Worm (Caenorhabditis elegans) whole organism, L4/young adult: Measurements from ENCODE around the gene epac-1.
A peak's percentile ranks its signal among the peaks of the same experiment; 100 is the strongest.

ENCODE experiments used
- W03F9.2 ChIP-seq: fragments of 150-350 bp; optimal IDR thresholded peaks from 2 replicates; lab custom pipeline; 2014; ENCODE audit warnings: missing biosample characterization, missing genetic modification characterization
- dao-5 ChIP-seq: sonication (generic microtip); optimal IDR thresholded peaks from 2 replicates; lab custom pipeline; 2016; ENCODE audit warnings: missing genotype, missing genetic modification characterization, moderate library complexity, missing compliant biosample characterization
- him-1 ChIP-seq: sonication (generic microtip); optimal IDR thresholded peaks from 2 replicates; lab custom pipeline; 2016; ENCODE audit warnings: missing genotype, missing genetic modification reagents, missing genetic modification characterization, missing compliant biosample characterization

epac-1 gene

ce11 chrIII:10181868-10182267 is 7.1 kb upstream of the epac-1 start:
- TF ChIP-seq W03F9.2 (tag; lab: Kevin White, UChicago) (no peak), dao-5 (no peak), him-1 (no peak)

- TF ChIP-seq dao-5 (no peak), W03F9.2 (tag; lab: Kevin White, UChicago) (no peak), him-1 (no peak)
Observed at ce11 chrIII:10186160-10186559, 2.9 kb upstream of the epac-1 start, which contains the start of gene unc-47. TSS of gene unc-47 (minus strand) at chrIII:10186260.

DNA sequence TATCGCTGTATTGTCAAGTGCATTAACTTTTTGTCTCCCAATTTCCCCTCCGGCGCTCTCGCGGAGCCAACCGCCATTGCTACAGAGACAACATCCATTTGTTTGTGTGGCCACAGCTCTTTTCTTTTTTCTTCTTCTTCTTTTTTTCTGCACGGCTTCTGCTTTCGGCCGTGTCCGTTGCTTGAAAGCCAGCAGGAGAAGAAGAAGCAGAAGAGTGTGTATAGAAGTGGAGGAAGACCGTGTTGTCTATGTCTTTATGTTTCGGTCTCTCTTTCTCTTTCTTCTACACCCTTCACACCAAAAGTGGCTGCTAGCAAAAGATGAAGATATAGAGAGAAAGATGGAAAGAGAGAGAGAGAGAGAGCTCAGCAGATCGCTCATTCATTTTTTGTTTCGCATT is 1.2 kb upstream of the epac-1 start:
- peak; percentile 28 for TF ChIP-seq him-1
- TF ChIP-seq dao-5: no peak
- TF ChIP-seq W03F9.2 (tag; lab: Kevin White, UChicago): no peak

DNA sequence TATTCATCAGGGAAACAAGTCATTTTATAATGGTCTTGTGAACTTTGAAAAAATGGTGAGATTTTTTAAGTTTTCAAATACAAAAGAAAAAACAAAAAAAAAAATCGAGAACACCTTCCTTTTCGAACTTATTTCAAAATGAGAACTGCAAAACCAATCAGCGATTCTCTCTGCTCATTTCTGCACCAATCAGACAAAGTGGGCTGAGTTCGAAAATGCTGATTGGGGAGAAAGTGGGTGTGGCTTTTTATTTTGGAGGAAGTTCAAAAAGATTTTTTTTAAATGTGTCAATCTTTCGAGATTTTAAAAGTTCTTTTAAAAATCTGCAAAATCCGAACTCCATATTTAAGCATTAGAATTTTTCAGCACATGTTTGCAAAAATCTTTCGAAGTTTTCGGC is 5.6 kb downstream of the epac-1 start:
- TF ChIP-seq W03F9.2 (tag; lab: Kevin White, UChicago) (no peak), dao-5 (no peak), him-1 (no peak)

DNA sequence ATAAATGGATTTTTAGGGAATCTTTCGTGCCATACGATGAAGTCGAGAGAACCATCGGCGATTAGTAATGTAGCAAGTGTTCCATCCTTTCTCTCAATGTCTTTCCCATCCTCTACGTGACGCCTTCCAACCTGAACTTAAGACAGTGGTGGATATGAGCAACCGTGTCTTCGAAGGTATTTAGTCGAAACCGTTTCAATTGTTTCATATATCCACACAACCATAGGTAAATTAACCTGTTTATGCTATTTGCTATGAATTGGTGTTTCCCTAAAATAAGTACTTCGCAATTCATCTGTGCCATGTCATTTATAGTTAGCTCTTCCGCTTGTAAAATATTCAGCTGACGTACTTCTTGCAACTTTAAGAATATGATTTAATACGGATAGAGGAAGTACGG is 6.9 kb downstream of the epac-1 start:
- TF ChIP-seq dao-5 (no peak), him-1 (no peak), W03F9.2 (tag; lab: Kevin White, UChicago) (no peak)

DNA sequence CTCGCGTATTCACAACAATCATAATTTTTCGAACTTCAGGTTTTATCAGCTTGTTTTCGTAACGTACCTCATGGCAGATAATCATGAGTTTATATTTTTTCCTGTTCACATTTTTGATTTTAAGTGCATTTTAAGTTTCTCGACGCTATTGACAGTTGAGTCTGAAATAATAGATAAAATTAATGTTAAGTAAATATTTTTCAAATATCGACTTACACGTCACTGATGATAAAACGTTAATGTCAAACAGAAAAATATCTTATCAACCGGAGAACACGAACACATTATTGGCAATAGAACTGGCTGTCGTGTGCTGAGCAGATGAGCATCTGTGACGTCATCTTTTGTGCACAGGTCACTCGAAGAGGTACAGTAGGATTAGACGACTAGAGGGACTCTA is 7.8 kb downstream of the epac-1 start:
- TF ChIP-seq dao-5 (no peak), him-1 (no peak), W03F9.2 (tag; lab: Kevin White, UChicago) (no peak)

ce11 chrIII:10197416-10197815 is 8.4 kb downstream of the epac-1 start, which contains the start of gene dod-6:
TSS of gene dod-6 (plus strand) at chrIII:10197716.
- no peak for TF ChIP-seq W03F9.2 (tag; lab: Kevin White, UChicago)
- TF ChIP-seq dao-5: no peak
- TF ChIP-seq him-1: no peak

DNA sequence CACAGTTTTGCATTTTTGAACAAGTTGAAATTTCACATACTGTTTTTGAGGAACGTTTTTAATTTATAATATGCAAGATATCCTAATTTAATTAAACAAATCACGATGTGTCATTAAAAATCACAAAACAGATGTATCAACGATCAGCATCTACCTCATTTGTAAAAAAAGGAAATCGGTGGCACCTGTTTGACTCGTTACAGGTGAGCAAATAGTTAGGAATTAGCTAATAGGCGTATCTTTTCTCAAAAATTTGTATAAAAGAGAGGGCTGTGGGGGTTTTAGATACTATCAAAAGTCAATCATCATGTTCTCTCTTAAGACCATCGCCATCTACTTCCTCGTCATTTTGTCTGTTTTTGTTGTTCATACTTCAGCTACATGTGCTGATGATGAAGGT is 10.0 kb downstream of the epac-1 start, which contains the start of gene T20G5.8:
TSS of gene T20G5.8 (plus strand) at position 301 of the 400 bp plus-strand sequence.
- TF ChIP-seq him-1 (no peak), W03F9.2 (tag; lab: Kevin White, UChicago) (no peak), dao-5 (no peak)

DNA sequence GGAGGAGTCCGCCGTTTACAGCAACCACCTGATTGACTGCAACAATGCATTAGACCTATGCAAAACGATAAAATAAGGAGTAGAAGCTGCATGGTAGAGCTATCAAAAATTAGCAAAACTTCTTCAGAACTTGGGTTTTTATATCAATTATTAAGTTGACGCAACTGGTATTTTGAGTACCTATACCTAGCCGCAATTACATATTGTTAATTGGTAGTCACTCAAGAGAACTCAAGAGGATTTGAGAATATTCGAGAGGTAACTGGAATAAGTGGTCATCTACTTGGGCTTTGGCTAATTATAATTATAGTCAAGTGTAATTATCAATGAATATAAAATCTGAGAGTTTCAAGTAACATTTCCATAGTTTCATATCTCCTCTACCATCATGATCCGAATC is 12.2 kb downstream of the epac-1 start, which contains the start of the genes T20G5.13 and T20G5.12:
TSS of gene T20G5.13 (minus strand) at position 101 of the 400 bp plus-strand sequence.
TSS of gene T20G5.12 (plus strand) at position 370 of the 400 bp plus-strand sequence.
- TF ChIP-seq W03F9.2 (tag; lab: Kevin White, UChicago) (no peak), him-1 (no peak), dao-5 (no peak)

DNA sequence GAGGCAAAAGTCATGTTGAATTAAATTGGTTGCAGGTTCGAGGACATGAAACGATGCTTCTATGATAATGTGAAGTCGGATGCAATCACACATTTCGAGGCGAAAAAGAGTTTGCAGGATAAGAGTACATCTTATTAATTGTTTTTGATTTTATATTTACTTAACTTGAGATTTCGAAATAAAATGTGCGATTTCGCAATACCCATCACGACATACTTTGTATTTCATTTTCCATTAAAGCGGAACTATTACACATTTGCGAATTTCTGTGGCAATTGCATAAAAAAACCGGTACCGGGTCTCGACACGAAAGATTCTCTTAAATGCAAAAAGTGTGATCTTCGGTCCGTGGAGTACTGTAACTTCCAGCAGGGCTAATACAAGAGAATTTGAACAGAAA is 13.4 kb downstream of the epac-1 start:
- TF ChIP-seq him-1 (no peak), dao-5 (no peak), W03F9.2 (tag; lab: Kevin White, UChicago) (no peak)

DNA sequence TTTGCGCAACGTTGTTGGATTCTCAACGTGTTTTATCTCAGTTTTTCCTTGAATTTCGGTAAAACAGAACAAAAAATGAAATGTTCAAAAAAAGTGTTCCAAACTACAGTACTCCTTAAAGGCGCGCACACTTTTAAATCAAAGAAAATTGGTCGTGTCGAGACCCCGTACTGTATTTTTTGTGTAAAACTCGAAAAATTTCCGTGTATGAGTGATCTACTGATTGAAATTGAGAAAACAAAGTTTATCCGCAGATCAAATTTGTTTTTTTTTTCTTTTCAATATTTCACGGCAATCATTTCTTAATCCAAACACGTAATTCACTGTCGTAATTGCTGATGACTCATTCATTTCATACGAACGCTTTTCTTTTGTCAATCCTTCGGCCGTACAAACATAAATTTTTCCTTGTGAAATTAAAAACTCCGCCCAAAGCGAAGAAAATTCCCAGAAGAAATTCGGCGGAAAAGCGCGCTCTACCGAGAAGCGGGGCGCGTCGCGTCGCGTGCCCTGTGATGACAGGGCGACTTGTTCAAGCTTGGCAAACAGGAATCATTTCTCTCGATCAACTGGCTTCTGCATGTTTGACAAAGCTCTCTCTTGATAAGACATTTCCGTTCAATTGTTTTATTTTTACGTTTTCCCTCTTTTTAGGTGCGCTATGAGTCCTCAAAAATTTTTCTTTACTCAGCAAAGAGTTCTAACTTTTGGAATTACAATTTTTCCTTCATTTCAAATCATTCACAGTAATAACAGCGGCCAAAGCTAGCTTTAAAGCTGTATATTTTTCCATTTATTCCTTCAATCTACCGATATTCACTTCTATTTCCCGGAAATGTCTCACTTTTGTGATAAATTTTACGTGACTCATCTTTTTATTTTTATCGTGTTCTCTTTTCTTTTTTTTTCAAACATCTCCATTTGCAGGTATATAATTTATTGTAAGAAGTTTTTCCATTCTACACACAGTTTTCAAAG is 14.2 kb downstream of the epac-1 start, which contains the start of gene chc-1:
TSS of gene chc-1 (plus strand) at position 928 of the 978 bp plus-strand sequence.
- TF ChIP-seq W03F9.2 (tag; lab: Kevin White, UChicago) (no peak), dao-5 (no peak), him-1 (no peak)

DNA sequence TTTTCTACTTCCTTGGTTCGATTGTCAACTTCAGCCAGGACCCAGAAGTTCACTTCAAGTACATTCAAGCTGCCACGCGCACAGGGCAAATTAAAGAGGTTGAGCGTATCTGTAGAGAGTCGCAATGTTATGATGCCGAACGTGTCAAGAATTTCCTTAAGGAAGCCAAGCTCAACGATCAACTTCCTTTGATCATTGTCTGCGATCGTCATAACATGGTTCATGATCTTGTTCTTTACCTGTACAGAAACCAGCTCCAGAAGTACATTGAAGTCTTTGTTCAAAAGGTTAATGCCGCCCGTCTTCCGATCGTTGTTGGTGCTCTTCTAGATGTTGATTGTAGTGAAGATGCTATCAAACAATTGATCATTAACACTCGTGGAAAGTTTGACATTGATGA is 17.3 kb downstream of the epac-1 start:
- TF ChIP-seq him-1 (no peak), W03F9.2 (tag; lab: Kevin White, UChicago) (no peak), dao-5 (no peak)

DNA sequence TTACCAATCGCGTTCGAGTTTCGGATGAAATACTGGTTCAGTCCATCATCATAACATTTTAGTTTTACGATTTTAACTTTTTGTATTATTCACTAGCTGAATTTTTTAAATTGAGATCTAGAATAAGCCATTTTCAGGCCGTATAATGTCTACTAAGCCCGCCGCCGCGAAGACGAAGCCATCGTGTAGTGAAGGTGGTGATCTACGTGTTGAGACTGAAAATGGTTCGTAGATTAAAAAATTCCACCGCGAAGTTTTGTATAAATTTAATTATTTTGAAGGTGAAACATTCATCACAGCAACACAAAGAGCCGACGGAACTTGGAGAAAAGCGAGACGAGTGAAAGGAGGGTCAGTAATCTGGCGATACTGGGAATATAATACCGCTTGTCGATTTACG is 20.7 kb downstream of the epac-1 start, which contains the start of gene T20G5.9:
TSS of gene T20G5.9 (plus strand) at position 138 of the 400 bp plus-strand sequence.
- no peak for TF ChIP-seq W03F9.2 (tag; lab: Kevin White, UChicago)
- TF ChIP-seq him-1: no peak
- no peak for TF ChIP-seq dao-5

ce11 chrIII:10211889-10212494 is 23.0 kb downstream of the epac-1 start, which contains the start of the genes blos-1 and best-18:
TSS of gene blos-1 (minus strand) at chrIII:10211946.
TSS of gene best-18 (plus strand) at chrIII:10212396.
- TF ChIP-seq W03F9.2 (tag; lab: Kevin White, UChicago): no peak
